Worm (Caenorhabditis elegans) whole organism, late embryonic: ENCODE results near the gene C02F5.12.

Experiments
- ahr-1 ChIP-seq: sonication (generic microtip); optimal IDR thresholded peaks from 2 replicates; lab custom pipeline; 2016; ENCODE audit warnings: missing genetic modification characterization, missing compliant biosample characterization
- ama-1 ChIP-seq: fragments of 150-350 bp; optimal IDR thresholded peaks from 2 replicates; lab custom pipeline; 2014
- ceh-14 ChIP-seq: sonication (generic microtip); optimal IDR thresholded peaks from 2 replicates; lab custom pipeline; 2016; ENCODE audit warnings: missing genotype, missing genetic modification characterization, missing compliant biosample characterization
- ets-4 ChIP-seq: sonication (generic microtip); optimal IDR thresholded peaks from 2 replicates; lab custom pipeline; 2016; ENCODE audit warnings: missing genetic modification characterization, missing compliant biosample characterization
- hlh-15 ChIP-seq: sonication (generic microtip); optimal IDR thresholded peaks from 2 replicates; lab custom pipeline; 2016; ENCODE audit warnings: missing genetic modification characterization, missing compliant biosample characterization
- hlh-30 ChIP-seq: sonication (generic microtip); optimal IDR thresholded peaks from 2 replicates; lab custom pipeline; 2017; ENCODE audit warnings: antibody characterized with exemption, missing genetic modification characterization, missing compliant biosample characterization; ENCODE audit not compliant: insufficient read depth
- hlh-8 ChIP-seq: sonication (generic microtip); optimal IDR thresholded peaks from 2 replicates; lab custom pipeline; 2016; ENCODE audit warnings: missing genotype, missing genetic modification characterization, missing compliant biosample characterization
- lim-6 ChIP-seq: sonication (generic microtip); optimal IDR thresholded peaks from 2 replicates; lab custom pipeline; 2016; ENCODE audit warnings: missing genetic modification characterization, missing compliant biosample characterization
- lin-11 ChIP-seq: fragments of 200-800 bp; sonication (Bioruptor generic); optimal IDR thresholded peaks from 2 replicates; lab custom pipeline; 2018; ENCODE audit warnings: mild to moderate bottlenecking, missing genetic modification characterization, missing compliant biosample characterization
- nhr-11 ChIP-seq: fragments of 150-350 bp; optimal IDR thresholded peaks from 2 replicates; lab custom pipeline; 2014; ENCODE audit warnings: missing biosample characterization, missing genetic modification characterization
- pax-1 ChIP-seq: fragments of 150-350 bp; optimal IDR thresholded peaks from 2 replicates; lab custom pipeline; 2014; ENCODE audit warnings: missing biosample characterization, missing genetic modification characterization
- sox-4 ChIP-seq: sonication (generic microtip); optimal IDR thresholded peaks from 2 replicates; lab custom pipeline; 2017; ENCODE audit warnings: mild to moderate bottlenecking, missing genetic modification characterization, inconsistent platforms, missing compliant biosample characterization
- unc-42 ChIP-seq: sonication (generic microtip); optimal IDR thresholded peaks from 2 replicates; lab custom pipeline; 2016; ENCODE audit warnings: missing genotype, missing genetic modification characterization, missing compliant biosample characterization

- TF ChIP-seq ahr-1 (tag; lab: Kevin White, UChicago) (no peak), sox-4 (tag; lab: Kevin White, UChicago) (no peak), ama-1 (lab: Kevin White, UChicago) (no peak), ceh-14 (tag; lab: Kevin White, UChicago) (no peak), hlh-8 (tag; lab: Kevin White, UChicago) (no peak), nhr-11 (tag; lab: Kevin White, UChicago) (no peak), hlh-15 (tag; lab: Kevin White, UChicago) (no peak), hlh-30 (no peak), pax-1 (tag; lab: Kevin White, UChicago) (no peak), lim-6 (tag; lab: Kevin White, UChicago) (no peak), unc-42 (tag; lab: Kevin White, UChicago) (no peak), lin-11 (no peak), ets-4 (tag; lab: Kevin White, UChicago) (no peak)
Measured at ce11 chrIII:8239325-8239724, 3.5 kb downstream of the C02F5.12 start, which contains the start of gene tsp-1.
